Fruit fly (Drosophila melanogaster): ENCODE data around the gene Edem1.

The Edem1 gene

dm6 chrX:1861620-1862184 is 46.9 kb downstream of the Edem1 start, which contains the start of gene deltaCOP (continued):
- TF ChIP-seq Scr (GFP tag; IDR thresholded peaks at IDR 0.05; ENCODE audit: partially characterized antibody): peak; percentile 34; the same call in 1 of the 2 replicates
- TF ChIP-seq CG1602 (GFP tag; optimal IDR thresholded peaks at IDR 0.05): peak; percentile 84
- TF ChIP-seq D19B (GFP tag; optimal IDR thresholded peaks at IDR 0.05): peak; percentile 92
- TF ChIP-seq vvl (GFP tag; IDR thresholded peaks at IDR 0.05): peak; percentile 84
- peak; percentile 88 for TF ChIP-seq Atf-2 (GFP tag; optimal IDR thresholded peaks at IDR 0.05)
- no peak for TF ChIP-seq CG2129 (GFP tag; IDR thresholded peaks at IDR 0.05; ENCODE audit: partially characterized antibody)
- TF ChIP-seq zen2 (GFP tag; IDR thresholded peaks at IDR 0.05; ENCODE audit: partially characterized antibody): no peak
- TF ChIP-seq jumu (GFP tag; optimal IDR thresholded peaks at IDR 0.05): peak; percentile 91
- peak; percentile 42 for TF ChIP-seq CG12071 (GFP tag; optimal IDR thresholded peaks at IDR 0.05)
- TF ChIP-seq CG4854 (GFP tag; optimal IDR thresholded peaks at IDR 0.05): peak; percentile 46
- peak; percentile 87 for TF ChIP-seq CG32772 (GFP tag; IDR thresholded peaks at IDR 0.05)
- peak; percentile 76 for TF ChIP-seq CG34376 (GFP tag; optimal IDR thresholded peaks at IDR 0.05)
- TF ChIP-seq CG7839 (tag; optimal IDR thresholded peaks at IDR 0.05): peak; percentile 82
- peak; percentile 74 for TF ChIP-seq CG18619 (GFP tag; optimal IDR thresholded peaks at IDR 0.05)
- peak; percentile 81 for TF ChIP-seq disco-r (GFP tag; optimal IDR thresholded peaks at IDR 0.05)
- TF ChIP-seq da (GFP tag; optimal IDR thresholded peaks at IDR 0.05): peak; percentile 88
- peak; percentile 71 for TF ChIP-seq croc (GFP tag; conservative IDR thresholded peaks at IDR 0.05)
- peak; percentile 70; the same call in 1 of the 2 replicates for TF ChIP-seq ranshi (GFP tag; IDR thresholded peaks at IDR 0.05)
- peak; percentile 45 for TF ChIP-seq CG6765 (GFP tag; optimal IDR thresholded peaks at IDR 0.05)
- peak; percentile 75 for TF ChIP-seq CG11695 (GFP tag; IDR thresholded peaks at IDR 0.05)
- TF ChIP-seq Dref (GFP tag; IDR thresholded peaks at IDR 0.05): 0 out of 2 replicates have a peak, but pooled peaks have one; percentile 26
- TF ChIP-seq CG14441 (GFP tag; IDR thresholded peaks at IDR 0.05): peak; percentile 75
- peak; percentile 78 for TF ChIP-seq sug (tag; optimal IDR thresholded peaks at IDR 0.05)
- TF ChIP-seq ato (GFP tag; IDR thresholded peaks at IDR 0.05; ENCODE audit: partially characterized antibody): no peak
- no peak for TF ChIP-seq TFAM (GFP tag; optimal IDR thresholded peaks at IDR 0.05)
- no peak for TF ChIP-seq CG8478 (optimal IDR thresholded peaks at IDR 0.05)
- no peak for TF ChIP-seq HLHmδ (GFP tag; optimal IDR thresholded peaks at IDR 0.05)
- peak; percentile 82; the same call in 2 of the 3 replicates for TF ChIP-seq CG11456 (GFP tag; IDR thresholded peaks at IDR 0.05)
- TF ChIP-seq Hr3 (GFP tag; optimal IDR thresholded peaks at IDR 0.05): peak; percentile 91
- peak; percentile 94 for TF ChIP-seq Dip3 (GFP tag; optimal IDR thresholded peaks at IDR 0.05)
- TF ChIP-seq CG10543 (GFP tag; optimal IDR thresholded peaks at IDR 0.05): peak; percentile 79
- peak; percentile 92 for TF ChIP-seq CG8944 (GFP tag; optimal IDR thresholded peaks at IDR 0.05)
- no peak for TF ChIP-seq CG1832 (GFP tag; optimal IDR thresholded peaks at IDR 0.05)
- peak; percentile 94 for TF ChIP-seq mam (GFP tag; optimal IDR thresholded peaks at IDR 0.05)
- peak; percentile 32; the same call in 1 of the 4 replicates for TF ChIP-seq Dll (GFP tag; IDR thresholded peaks at IDR 0.05; ENCODE audit: partially characterized antibody)
- peak; percentile 89 for TF ChIP-seq Dad (GFP tag; optimal IDR thresholded peaks at IDR 0.05)
- peak; percentile 49 for TF ChIP-seq CG3838 (GFP tag; optimal IDR thresholded peaks at IDR 0.05)
- TF ChIP-seq CG10979 (tag; optimal IDR thresholded peaks at IDR 0.05): peak; percentile 64
- peak; percentile 73 for TF ChIP-seq ttk (GFP tag; IDR thresholded peaks at IDR 0.05)
- TF ChIP-seq CG18764 (GFP tag; optimal IDR thresholded peaks at IDR 0.05): peak; percentile 82
- TF ChIP-seq CG9215 (GFP tag; IDR thresholded peaks at IDR 0.05): peak; percentile 88
- TF ChIP-seq Asciz (GFP tag; optimal IDR thresholded peaks at IDR 0.05): no peak
- TF ChIP-seq Xrp1 (GFP tag; IDR thresholded peaks at IDR 0.05): peak; percentile 82
- peak; percentile 97 for TF ChIP-seq Med (GFP tag)
- peak; percentile 69 for TF ChIP-seq CG4730 (GFP tag; IDR thresholded peaks at IDR 0.05)
- TF ChIP-seq sd (tag; optimal IDR thresholded peaks at IDR 0.05): no peak
- peak; percentile 94 for TF ChIP-seq shn (GFP tag; optimal IDR thresholded peaks at IDR 0.05)
- no peak for TF ChIP-seq CG16813 (GFP tag; IDR thresholded peaks at IDR 0.05; ENCODE audit: partially characterized antibody)
- peak; percentile 83 for TF ChIP-seq MBD-R2 (GFP tag; IDR thresholded peaks at IDR 0.05)
- peak; percentile 54 for TF ChIP-seq CG10274 (GFP tag; optimal IDR thresholded peaks at IDR 0.05)
